Worm (Caenorhabditis elegans) whole organism, late embryonic: ENCODE data around the gene col-17.

Experiments
- ceh-19 ChIP-seq: fragments of 200-800 bp; sonication (Bioruptor generic); optimal IDR thresholded peaks from 2 replicates; lab custom pipeline; 2018; ENCODE audit warnings: mild to moderate bottlenecking, missing genetic modification characterization, missing compliant biosample characterization
- ceh-2 ChIP-seq: sonication (generic microtip); optimal IDR thresholded peaks from 2 replicates; lab custom pipeline; 2016; ENCODE audit warnings: missing genotype, missing genetic modification characterization, missing compliant biosample characterization
- gmeb-2 ChIP-seq: sonication (generic microtip); optimal IDR thresholded peaks from 2 replicates; lab custom pipeline; 2016; ENCODE audit warnings: missing genetic modification characterization, inconsistent platforms, missing compliant biosample characterization
- hlh-15 ChIP-seq: sonication (generic microtip); optimal IDR thresholded peaks from 2 replicates; lab custom pipeline; 2016; ENCODE audit warnings: missing genetic modification characterization, missing compliant biosample characterization
- pag-3 ChIP-seq: sonication (generic microtip); optimal IDR thresholded peaks from 2 replicates; lab custom pipeline; 2016; ENCODE audit warnings: missing compliant biosample characterization, missing genetic modification characterization, borderline replicate concordance
- pqm-1 ChIP-seq: sonication (generic microtip); optimal IDR thresholded peaks from 2 replicates; lab custom pipeline; 2016; ENCODE audit warnings: missing genetic modification characterization, missing compliant biosample characterization
- zip-5 ChIP-seq: sonication (generic microtip); optimal IDR thresholded peaks from 2 replicates; lab custom pipeline; 2016; ENCODE audit warnings: missing genetic modification characterization, missing compliant biosample characterization

- TF ChIP-seq ceh-19 (GFP tag; lab: Kevin White, UChicago) (no peak), zip-5 (tag; lab: Kevin White, UChicago) (no peak), hlh-15 (tag; lab: Kevin White, UChicago) (no peak), gmeb-2 (tag; lab: Kevin White, UChicago) (no peak), pag-3 (tag; lab: Kevin White, UChicago) (no peak), ceh-2 (tag; lab: Kevin White, UChicago) (no peak), pqm-1 (no peak)
Measured at ce11 chrII:4837659-4838058, 29.7 kb downstream of the col-17 start, which contains the start of gene C33F10.12.
